Fruit fly (Drosophila melanogaster) whole organism, embryonic: ENCODE data around the gene CG2767.

Experiments used
- Asciz ChIP-seq: fragments of 200-800 bp; sonication (Bioruptor generic); optimal IDR thresholded peaks from 2 replicates; lab custom pipeline; 2017; ENCODE audit warnings: missing biosample characterization, mild to moderate bottlenecking, missing genetic modification characterization, missing genetic modification reagents
- Bgb ChIP-seq: fragments of 200-800 bp; sonication (Bioruptor generic); IDR thresholded peaks from 2 replicates; pipeline ENCODE4 v1.3.6; 2022; ENCODE audit warnings: missing biosample characterization, missing genetic modification characterization; ENCODE audit not compliant: partially characterized antibody
- CG11085 ChIP-seq: fragments of 200-800 bp; sonication (Bioruptor generic); IDR thresholded peaks from 2 replicates; pipeline ENCODE4 v1.3.6; 2022; ENCODE audit warnings: missing biosample characterization, missing genetic modification characterization
- CG12236 ChIP-seq: fragments of 200-800 bp; sonication (Bioruptor generic); optimal IDR thresholded peaks from 2 replicates; lab custom pipeline; 2016; ENCODE audit warnings: missing biosample characterization, missing genetic modification characterization
- CG1233 ChIP-seq: fragments of 200-800 bp; sonication (Bioruptor generic); optimal IDR thresholded peaks from 4 replicates; lab custom pipeline; 2018; ENCODE audit warnings: missing biosample characterization, mild to moderate bottlenecking, missing genetic modification characterization
- CG13624 ChIP-seq: fragments of 200-800 bp; sonication (Bioruptor generic); optimal IDR thresholded peaks from 2 replicates; lab custom pipeline; 2016; ENCODE audit warnings: missing biosample characterization, missing genetic modification characterization
- CG2116 ChIP-seq: fragments of 200-800 bp; sonication (Bioruptor generic); optimal IDR thresholded peaks from 3 replicates; lab custom pipeline; 2018; ENCODE audit warnings: missing biosample characterization, mild to moderate bottlenecking, missing genetic modification characterization
- CG2199 ChIP-seq: fragments of 200-800 bp; sonication (Bioruptor generic); IDR thresholded peaks from 3 replicates; pipeline ENCODE4 v1.3.6; 2022; ENCODE audit warnings: missing biosample characterization, missing genetic modification characterization
- CG33213 ChIP-seq: fragments of 200-800 bp; sonication (Bioruptor generic); optimal IDR thresholded peaks from 3 replicates; lab custom pipeline; 2016; ENCODE audit warnings: missing biosample characterization, missing genetic modification characterization
- CG3407 ChIP-seq: fragments of 200-800 bp; sonication (Bioruptor generic); optimal IDR thresholded peaks from 2 replicates; lab custom pipeline; 2018; ENCODE audit warnings: missing biosample characterization, mild to moderate bottlenecking, missing genetic modification characterization
- CG34422 ChIP-seq: fragments of 200-800 bp; sonication (Bioruptor generic); IDR thresholded peaks from 3 replicates; pipeline ENCODE4 v1.3.6; 2022; ENCODE audit warnings: missing biosample characterization, missing genetic modification characterization
- CG3726 ChIP-seq: fragments of 200-800 bp; sonication (Bioruptor generic); IDR thresholded peaks from 3 replicates; pipeline ENCODE4, ENCODE4 v1.3.6; 2022; ENCODE audit warnings: missing biosample characterization, missing genetic modification characterization
- CG4282 ChIP-seq: fragments of 200-800 bp; sonication (Bioruptor generic); optimal IDR thresholded peaks from 2 replicates; lab custom pipeline; 2016; ENCODE audit warnings: missing biosample characterization, missing genetic modification characterization
- CG5180 ChIP-seq: fragments of 200-800 bp; sonication (Bioruptor generic); optimal IDR thresholded peaks from 3 replicates; lab custom pipeline; 2017; ENCODE audit warnings: missing biosample characterization, missing genetic modification characterization, mild to moderate bottlenecking, moderate library complexity, missing genetic modification reagents
- CG6272 ChIP-seq: fragments of 200-800 bp; sonication (Bioruptor generic); IDR thresholded peaks from 2 replicates; pipeline ENCODE4 v1.3.6; 2022; ENCODE audit warnings: missing biosample characterization, missing genetic modification characterization
- CG6813 ChIP-seq: fragments of 200-800 bp; sonication (Bioruptor generic); optimal IDR thresholded peaks from 2 replicates; lab custom pipeline; 2017; ENCODE audit warnings: missing biosample characterization, missing genetic modification characterization, mild to moderate bottlenecking, moderate library complexity, missing genetic modification reagents
- CG8281 ChIP-seq: fragments of 200-800 bp; sonication (Bioruptor generic); optimal IDR thresholded peaks from 2 replicates; lab custom pipeline; 2018; ENCODE audit warnings: missing biosample characterization, mild to moderate bottlenecking, missing genetic modification characterization, moderate library complexity
- CG8290 ChIP-seq, 3 experiments: fragments of 200-800 bp; sonication (Bioruptor generic); optimal IDR thresholded peaks; 2 replicates each; lab custom pipeline; 2016 to 2019; ENCODE audit warnings: missing biosample characterization in 3 of 3, missing genetic modification characterization in 3 of 3, mild to moderate bottlenecking in 2 of 3, moderate library complexity in 1 of 3
- CG8359 ChIP-seq: fragments of 200-800 bp; sonication (Bioruptor generic); optimal IDR thresholded peaks from 2 replicates; lab custom pipeline; 2017; ENCODE audit warnings: missing biosample characterization, mild to moderate bottlenecking, missing genetic modification characterization, borderline replicate concordance
- CG8944 ChIP-seq: fragments of 200-800 bp; sonication (Bioruptor generic); optimal IDR thresholded peaks from 3 replicates; lab custom pipeline; 2016; ENCODE audit warnings: missing biosample characterization, missing genetic modification characterization
- CG9609 ChIP-seq: fragments of 200-800 bp; sonication (Bioruptor generic); optimal IDR thresholded peaks from 3 replicates; lab custom pipeline; 2016; ENCODE audit warnings: missing biosample characterization, missing genetic modification characterization
- D19A ChIP-seq: fragments of 200-800 bp; optimal IDR thresholded peaks from 3 replicates; lab custom pipeline; 2019; ENCODE audit warnings: missing biosample characterization, mild to moderate bottlenecking, missing genetic modification characterization, moderate library complexity
- ERR ChIP-seq: fragments of 200-800 bp; sonication (Bioruptor generic); optimal IDR thresholded peaks from 2 replicates; lab custom pipeline; 2016; ENCODE audit warnings: missing biosample characterization, missing genetic modification characterization
- GATAe ChIP-seq: fragments of 200-800 bp; sonication (Bioruptor generic); conservative IDR thresholded peaks from 2 replicates; pipeline ENCODE4 v1.3.6; 2022; ENCODE audit warnings: missing biosample characterization, missing genetic modification characterization
- HmgD ChIP-seq: fragments of 200-800 bp; sonication (Bioruptor generic); optimal IDR thresholded peaks from 3 replicates; lab custom pipeline; 2016; ENCODE audit warnings: missing biosample characterization, missing genetic modification characterization
- ato ChIP-seq: fragments of 200-800 bp; sonication (Bioruptor generic); IDR thresholded peaks from 2 replicates; pipeline ENCODE4 v1.3.6; 2022; ENCODE audit warnings: missing biosample characterization, missing genetic modification characterization; ENCODE audit not compliant: partially characterized antibody
- az2 ChIP-seq: fragments of 200-800 bp; sonication (Bioruptor generic); optimal IDR thresholded peaks from 3 replicates; lab custom pipeline; 2016; ENCODE audit warnings: missing biosample characterization, missing genetic modification characterization
- caup ChIP-seq: fragments of 200-800 bp; sonication (Bioruptor generic); optimal IDR thresholded peaks from 3 replicates; lab custom pipeline; 2017; ENCODE audit warnings: missing biosample characterization, mild to moderate bottlenecking, missing genetic modification characterization, moderate library complexity; ENCODE audit not compliant: severe bottlenecking
- crol ChIP-seq: fragments of 200-800 bp; sonication (Bioruptor generic); IDR thresholded peaks from 2 replicates; pipeline ENCODE4 v1.3.6; 2022; ENCODE audit warnings: missing biosample characterization, missing genetic modification characterization
- dpn ChIP-seq, 2 experiments: fragments of 200-800 bp; sonication (Bioruptor generic); optimal IDR thresholded peaks; 3 replicates each; lab custom pipeline; 2016; ENCODE audit warnings: missing biosample characterization in 2 of 2, missing genetic modification characterization in 2 of 2
- exex ChIP-seq: fragments of 200-800 bp; sonication (Bioruptor generic); optimal IDR thresholded peaks from 4 replicates; lab custom pipeline; 2018; ENCODE audit warnings: missing biosample characterization, mild to moderate bottlenecking, missing genetic modification characterization, moderate library complexity
- grn ChIP-seq: fragments of 200-800 bp; sonication (Bioruptor generic); optimal IDR thresholded peaks from 3 replicates; lab custom pipeline; 2017; ENCODE audit warnings: missing biosample characterization, missing genetic modification characterization
- kay ChIP-seq: fragments of 200-800 bp; sonication (Bioruptor generic); optimal IDR thresholded peaks from 2 replicates; lab custom pipeline; 2016; ENCODE audit warnings: missing biosample characterization, missing genetic modification characterization
- ken ChIP-seq: fragments of 200-800 bp; sonication (Bioruptor generic); IDR thresholded peaks from 3 replicates; pipeline ENCODE4 v1.3.6; 2022; ENCODE audit warnings: missing biosample characterization, missing genetic modification characterization
- lov ChIP-seq, 2 experiments: fragments of 200-800 bp in 1 of 2; fragments of >200 bp in 1 of 2; sonication (Bioruptor generic) in 1 of 2; IDR thresholded peaks in 1 of 2; optimal IDR thresholded peaks in 1 of 2; 2 replicates in 1 of 2; 3 replicates in 1 of 2; pipeline versions ENCODE4 v1.3.6 to Lab custom; 2017 to 2022; ENCODE audit warnings: missing biosample characterization in 1 of 2, missing genetic modification characterization in 1 of 2
- peb ChIP-seq: fragments of 200-800 bp; sonication (Bioruptor generic); IDR thresholded peaks from 2 replicates; pipeline ENCODE4 v1.3.6; 2022; ENCODE audit warnings: missing biosample characterization, missing genetic modification characterization
- pnt ChIP-seq: fragments of 200-800 bp; sonication (Bioruptor generic); optimal IDR thresholded peaks from 3 replicates; lab custom pipeline; 2016; ENCODE audit warnings: missing biosample characterization, missing genetic modification characterization
- prd ChIP-seq, 3 experiments: fragments of >200 bp in 2 of 3; fragments of 200-800 bp in 1 of 3; sonication (Bioruptor generic) in 1 of 3; optimal IDR thresholded peaks in 2 of 3; IDR thresholded peaks in 1 of 3; 2 replicates in 2 of 3; 3 replicates in 1 of 3; pipeline versions ENCODE4 v1.3.6 to Lab custom; 2017 to 2022; ENCODE audit warnings: missing biosample characterization in 1 of 3, missing genetic modification characterization in 1 of 3
- psq ChIP-seq: fragments of 200-800 bp; sonication (Bioruptor generic); optimal IDR thresholded peaks from 2 replicates; lab custom pipeline; 2017; ENCODE audit warnings: missing biosample characterization, missing genetic modification characterization
- sima ChIP-seq: fragments of 200-800 bp; sonication (Bioruptor generic); optimal IDR thresholded peaks from 2 replicates; lab custom pipeline; 2016; ENCODE audit warnings: missing biosample characterization, missing genetic modification characterization
- tgo ChIP-seq: fragments of 200-800 bp; sonication (Bioruptor generic); IDR thresholded peaks from 3 replicates; pipeline ENCODE4 v1.3.6; 2022; ENCODE audit warnings: missing biosample characterization, missing genetic modification characterization
- tio ChIP-seq: fragments of 200-800 bp; sonication (Bioruptor generic); optimal IDR thresholded peaks from 2 replicates; lab custom pipeline; 2017; ENCODE audit warnings: missing biosample characterization, missing genetic modification characterization, inconsistent platforms
- unc-4 ChIP-seq: fragments of 200-800 bp; sonication (Bioruptor generic); IDR thresholded peaks from 2 replicates; pipeline ENCODE4 v1.3.6; 2022; ENCODE audit warnings: missing biosample characterization, missing genetic modification characterization; ENCODE audit not compliant: partially characterized antibody
- z ChIP-seq: fragments of 200-800 bp; sonication (Bioruptor generic); IDR thresholded peaks from 3 replicates; pipeline ENCODE4 v1.3.6; 2022; ENCODE audit warnings: missing biosample characterization, missing genetic modification characterization
- zen ChIP-seq: fragments of 200-800 bp; sonication (Bioruptor generic); optimal IDR thresholded peaks from 3 replicates; lab custom pipeline; 2018; ENCODE audit warnings: missing biosample characterization, mild to moderate bottlenecking, missing genetic modification characterization, moderate library complexity
- zf30C ChIP-seq: fragments of 200-800 bp; sonication (Bioruptor generic); optimal IDR thresholded peaks from 3 replicates; lab custom pipeline; 2018; ENCODE audit warnings: missing biosample characterization, mild to moderate bottlenecking, missing genetic modification characterization
- zfh1 ChIP-seq: fragments of 200-800 bp; sonication (Bioruptor generic); IDR thresholded peaks from 3 replicates; pipeline ENCODE4 v1.3.6; 2022; ENCODE audit warnings: missing biosample characterization, missing genetic modification characterization

CG2767 gene

dm6 chr3R:7964751-7965319 lies 43.1 kb downstream of the CG2767 start (continued):
- TF ChIP-seq peb (no peak), ERR (GFP tag; lab: Kevin White, UChicago) (no peak), CG2116 (GFP tag; lab: Kevin White, UChicago) (no peak), grn (GFP tag; lab: Kevin White, UChicago) (peak; percentile 69), CG8359 (GFP tag; lab: Kevin White, UChicago) (no peak), psq (GFP tag; lab: Kevin White, UChicago) (no peak), zf30C (GFP tag; lab: Kevin White, UChicago) (no peak), CG12236 (GFP tag; lab: Kevin White, UChicago) (no peak), Bgb (GFP tag; lab: Robert Waterston, UW) (no peak), pnt (GFP tag; lab: Kevin White, UChicago) (no peak), CG34422 (GFP tag; lab: Robert Waterston, UW) (no peak), CG6813 (peak; percentile 33), D19A (tag; lab: Kevin White, UChicago) (no peak), CG1233 (GFP tag; lab: Kevin White, UChicago) (no peak), z (GFP tag; lab: Robert Waterston, UW) (0 out of 3 replicates have a peak, but pooled peaks have one; percentile 14), CG33213 (GFP tag; lab: Kevin White, UChicago) (no peak), ken (GFP tag; lab: Robert Waterston, UW) (no peak), az2 (GFP tag; lab: Kevin White, UChicago) (no peak), sima (no peak), exex (tag; lab: Kevin White, UChicago) (peak; percentile 69), Asciz (GFP tag; lab: Kevin White, UChicago) (peak; percentile 15), lov (optimal IDR thresholded peaks at IDR 0.05; lab: Kevin White, UChicago) (no peak), lov (GFP tag; IDR thresholded peaks at IDR 0.05; lab: Robert Waterston, UW) (no peak), zen (tag; lab: Kevin White, UChicago) (no peak), CG3726 (no peak), CG8944 (GFP tag; lab: Kevin White, UChicago) (no peak), CG13624 (GFP tag; lab: Kevin White, UChicago) (no peak), CG9609 (GFP tag; lab: Kevin White, UChicago) (no peak), ato (no peak), crol (GFP tag; lab: Robert Waterston, UW) (peak; percentile 63; the same call in 1 of the 2 replicates), CG8281 (tag; lab: Kevin White, UChicago) (peak; percentile 90), CG2199 (GFP tag; lab: Robert Waterston, UW) (0 out of 3 replicates have a peak, but pooled peaks have one; percentile 69), CG4282 (no peak), CG8290 (GFP tag; optimal IDR thresholded peaks at IDR 0.05; lab: Kevin White, UChicago) (no peak), CG8290 (tag; optimal IDR thresholded peaks at IDR 0.05; lab: Kevin White, UChicago) (no peak), CG3407 (no peak), unc-4 (no peak), HmgD (GFP tag; lab: Kevin White, UChicago) (no peak), tio (GFP tag; lab: Kevin White, UChicago) (no peak), zfh1 (GFP tag; lab: Robert Waterston, UW) (no peak), CG5180 (peak; percentile 60), dpn (GFP tag; optimal IDR thresholded peaks at IDR 0.05; lab: Kevin White, UChicago) (no peak), CG11085 (GFP tag; lab: Robert Waterston, UW) (no peak), tgo (GFP tag; lab: Robert Waterston, UW) (no peak), prd (optimal IDR thresholded peaks at IDR 0.05; lab: Kevin White, UChicago) (no peak), prd (GFP tag; IDR thresholded peaks at IDR 0.05; lab: Robert Waterston, UW) (no peak), kay (GFP tag; lab: Kevin White, UChicago) (peak; percentile 24), GATAe (GFP tag; lab: Robert Waterston, UW) (peak; percentile 63), CG6272 (GFP tag; lab: Robert Waterston, UW) (no peak), caup (no peak)
- TF ChIP-seq, all 482 proteins: peak for 23
